Worm (Caenorhabditis elegans): Measurements from ENCODE around the gene Y38F1A.1.

- TF ChIP-seq ztf-29 (GFP tag; IDR thresholded peaks at IDR 0.05) (no peak), T22C8.4 (GFP tag; IDR thresholded peaks at IDR 0.05) (no peak), med-1 (GFP tag; optimal IDR thresholded peaks at IDR 0.05; ENCODE audit: insufficient read depth) (no peak), klf-2 (GFP tag; conservative IDR thresholded peaks at IDR 0.05) (no peak), tab-1 (GFP tag; IDR thresholded peaks at IDR 0.05) (no peak), ref-1 (GFP tag; conservative IDR thresholded peaks at IDR 0.05) (no peak), cog-1 (tag; optimal IDR thresholded peaks at IDR 0.05) (no peak)
Observed at ce11 chrII:12939801-12940200, 14.8 kb downstream of the Y38F1A.1 start, which contains the start of gene arrd-10.

Data from whole organism, midembryonic.